Fruit fly (Drosophila melanogaster) whole organism, pupa: ENCODE data around the gene Vps16A.

Experiments
- CG14655 ChIP-seq: fragments of 200-800 bp; sonication (Bioruptor generic); optimal IDR thresholded peaks from 3 replicates; lab custom pipeline; 2017; ENCODE audit warnings: mild to moderate bottlenecking, missing biosample characterization, missing genetic modification reagents, missing genetic modification characterization
- CG15710 ChIP-seq: fragments of 200-800 bp; sonication (Bioruptor generic); optimal IDR thresholded peaks from 2 replicates; lab custom pipeline; 2018; ENCODE audit warnings: missing biosample characterization, mild to moderate bottlenecking, missing genetic modification characterization, moderate library complexity
- CG17806 ChIP-seq: fragments of 200-800 bp; sonication (Bioruptor generic); optimal IDR thresholded peaks from 2 replicates; lab custom pipeline; 2018; ENCODE audit warnings: missing biosample characterization, mild to moderate bottlenecking, missing genetic modification characterization, moderate library complexity
- CG8159 ChIP-seq: fragments of 200-800 bp; sonication (Bioruptor generic); optimal IDR thresholded peaks from 3 replicates; lab custom pipeline; 2018; ENCODE audit warnings: missing biosample characterization, mild to moderate bottlenecking, missing genetic modification characterization, moderate library complexity
- CG9948 ChIP-seq: fragments of 200-800 bp; sonication (Bioruptor generic); optimal IDR thresholded peaks from 2 replicates; lab custom pipeline; 2018; ENCODE audit warnings: missing biosample characterization, mild to moderate bottlenecking, missing genetic modification characterization, moderate library complexity
- Pif1B ChIP-seq: fragments of 200-800 bp; sonication (Bioruptor generic); optimal IDR thresholded peaks from 3 replicates; lab custom pipeline; 2016; ENCODE audit warnings: missing biosample characterization, missing genetic modification characterization
- fd96Ca ChIP-seq: fragments of 200-800 bp; sonication (Bioruptor generic); IDR thresholded peaks from 3 replicates; pipeline ENCODE4 v1.3.6; 2022; ENCODE audit warnings: missing biosample characterization, missing genetic modification characterization
- rn ChIP-seq: fragments of 200-800 bp; sonication (Bioruptor generic); IDR thresholded peaks from 2 replicates; pipeline ENCODE4 v1.3.6; 2022; ENCODE audit warnings: missing biosample characterization, missing genetic modification characterization

DNA sequence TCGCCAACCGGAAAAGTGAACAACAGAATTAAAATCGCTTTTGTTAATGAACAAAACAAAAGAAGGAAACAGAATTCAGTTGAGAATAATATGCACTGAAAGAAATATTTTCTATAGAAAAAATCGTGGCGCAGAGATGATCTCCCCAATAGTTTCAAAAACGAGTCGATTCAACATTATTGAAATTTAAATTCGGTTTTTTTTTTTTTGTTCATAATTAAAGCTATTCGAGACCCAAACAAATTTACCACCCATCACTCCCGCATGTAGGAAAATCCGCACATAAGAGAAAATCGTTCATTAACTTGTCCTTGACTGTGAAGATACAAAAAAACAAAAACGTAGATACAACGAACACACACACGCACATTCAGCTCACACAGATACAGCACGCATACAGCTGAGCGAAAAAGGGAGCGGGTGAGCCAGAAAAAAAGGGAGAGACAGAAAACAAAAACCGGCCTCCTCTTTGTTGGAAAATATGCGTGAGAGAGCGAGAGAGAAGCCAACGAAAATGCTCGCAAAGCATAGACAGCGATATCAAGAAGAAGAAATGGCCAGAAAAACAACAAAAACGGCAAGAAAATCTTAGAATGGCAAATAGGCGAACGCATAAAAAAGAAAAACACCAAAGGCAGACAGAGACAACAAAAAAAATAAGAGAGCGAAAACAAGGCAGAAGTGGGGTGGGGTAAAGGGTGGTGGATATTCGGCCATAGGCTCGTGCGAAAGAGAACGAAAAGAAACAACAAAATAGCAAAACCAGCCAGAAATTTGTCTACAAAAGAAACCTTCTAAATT, 46.6 kb upstream of the Vps16A start:
- TF ChIP-seq CG8159 (tag; lab: Kevin White, UChicago) (peak; percentile 67), Pif1B (GFP tag; lab: Kevin White, UChicago) (peak; percentile 78), CG17806 (tag; lab: Kevin White, UChicago) (peak; percentile 49), rn (GFP tag; lab: Robert Waterston, UW) (peak; percentile 54; the same call in 1 of the 2 replicates), CG14655 (GFP tag; lab: Kevin White, UChicago) (peak; percentile 91), CG15710 (tag; lab: Kevin White, UChicago) (peak; percentile 54), CG9948 (peak; percentile 23), fd96Ca (GFP tag; lab: Robert Waterston, UW) (peak; percentile 78; the same call in 2 of the 3 replicates)
